Worm (Caenorhabditis elegans) whole organism, late embryonic: ENCODE measurements around the gene lips-12.

Experiments
- ama-1 ChIP-seq: fragments of 150-350 bp; optimal IDR thresholded peaks from 2 replicates; lab custom pipeline; 2014
- ceh-31 ChIP-seq: sonication (generic microtip); optimal IDR thresholded peaks from 2 replicates; lab custom pipeline; 2016; ENCODE audit warnings: missing genetic modification characterization, missing compliant biosample characterization
- dmd-4 ChIP-seq: sonication (generic microtip); optimal IDR thresholded peaks from 2 replicates; lab custom pipeline; 2016; ENCODE audit warnings: borderline replicate concordance, missing genetic modification characterization, missing compliant biosample characterization
- dve-1 ChIP-seq: sonication (generic microtip); optimal IDR thresholded peaks from 2 replicates; lab custom pipeline; 2017; ENCODE audit warnings: antibody characterized with exemption, mild to moderate bottlenecking, missing genetic modification characterization, missing compliant biosample characterization
- lin-11 ChIP-seq: fragments of 200-800 bp; sonication (Bioruptor generic); optimal IDR thresholded peaks from 2 replicates; lab custom pipeline; 2018; ENCODE audit warnings: mild to moderate bottlenecking, missing genetic modification characterization, missing compliant biosample characterization
- sox-2 ChIP-seq: fragments of 200-800 bp; sonication (Bioruptor generic); IDR thresholded peaks from 2 replicates; pipeline ENCODE4 v1.3.6; 2022; ENCODE audit warnings: missing genetic modification reagents, missing genetic modification characterization, missing compliant biosample characterization
- tbx-2 ChIP-seq: sonication (generic microtip); optimal IDR thresholded peaks from 2 replicates; lab custom pipeline; 2016; ENCODE audit warnings: missing genetic modification characterization, missing compliant biosample characterization

- TF ChIP-seq tbx-2 = no peak
- TF ChIP-seq dve-1 (tag; lab: Kevin White, UChicago) = no peak
- no peak for TF ChIP-seq sox-2
- no peak for TF ChIP-seq lin-11 (tag; lab: Kevin White, UChicago)
- TF ChIP-seq ama-1 (lab: Kevin White, UChicago) = no peak
- no peak for TF ChIP-seq ceh-31 (tag; lab: Kevin White, UChicago)
- no peak for TF ChIP-seq dmd-4 (tag; lab: Kevin White, UChicago)
Observed at ce11 chrII:1131367-1131766, 17.3 kb upstream of the lips-12 start.
